Fruit fly (Drosophila melanogaster): ENCODE data around the gene PyK.

Gene PyK

DNA sequence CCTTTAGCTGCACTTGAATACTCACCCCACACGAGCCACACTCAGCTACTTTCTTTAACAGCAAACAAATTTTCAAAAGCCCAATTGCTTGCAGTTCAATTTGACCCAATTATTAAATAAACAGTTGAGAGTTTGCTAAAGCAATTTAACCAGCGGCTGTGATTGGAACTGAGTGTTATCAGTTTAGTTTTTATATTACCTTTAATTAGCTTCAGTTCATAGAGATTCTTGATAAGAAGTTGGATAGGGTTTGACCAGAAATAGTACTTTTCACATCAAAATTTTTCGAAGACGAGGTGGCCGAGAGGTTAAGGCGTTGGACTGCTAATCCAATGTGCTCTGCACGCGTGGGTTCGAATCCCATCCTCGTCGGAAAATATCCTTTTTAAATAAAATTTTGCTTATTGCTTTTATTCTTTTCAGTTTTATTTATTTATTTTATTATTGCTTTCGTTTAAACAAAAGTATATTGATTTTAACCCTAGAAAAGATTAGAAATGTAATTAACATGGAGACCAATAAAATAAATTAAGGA lies 29.0 kb downstream of the PyK start (continued):
- TF ChIP-seq CG9876 (GFP tag; optimal IDR thresholded peaks at IDR 0.05) (no peak), CG15269 (tag; optimal IDR thresholded peaks at IDR 0.05) (no peak), pho (GFP tag; optimal IDR thresholded peaks at IDR 0.05) (no peak), nerfin-1 (tag; optimal IDR thresholded peaks at IDR 0.05) (no peak), run (tag; optimal IDR thresholded peaks at IDR 0.05) (no peak), Sox100B (GFP tag; optimal IDR thresholded peaks at IDR 0.05) (no peak), mld (GFP tag; IDR thresholded peaks at IDR 0.05; ENCODE audit: partially characterized antibody) (0 out of 3 replicates have a peak, but pooled peaks have one; percentile 31), trh (GFP tag; optimal IDR thresholded peaks at IDR 0.05) (no peak), ac (GFP tag; optimal IDR thresholded peaks at IDR 0.05) (no peak), peb (GFP tag; IDR thresholded peaks at IDR 0.05) (no peak), shn (GFP tag; optimal IDR thresholded peaks at IDR 0.05) (no peak), Scr (GFP tag; IDR thresholded peaks at IDR 0.05; ENCODE audit: partially characterized antibody) (peak; percentile 7; the same call in 1 of the 2 replicates), p53 (GFP tag; optimal IDR thresholded peaks at IDR 0.05) (no peak), CG10267 (tag; optimal IDR thresholded peaks at IDR 0.05) (no peak), CG18764 (GFP tag; optimal IDR thresholded peaks at IDR 0.05) (no peak), Mes4 (GFP tag; optimal IDR thresholded peaks at IDR 0.05) (no peak), CG5953 (GFP tag; IDR thresholded peaks at IDR 0.05) (no peak), CG14014 (GFP tag; IDR thresholded peaks at IDR 0.05) (no peak), Ets97D (GFP tag; optimal IDR thresholded peaks at IDR 0.05) (no peak), Hmx (GFP tag; optimal IDR thresholded peaks at IDR 0.05) (no peak), CG12744 (GFP tag; optimal IDR thresholded peaks at IDR 0.05) (no peak), ken (GFP tag; IDR thresholded peaks at IDR 0.05) (no peak), CG6689 (GFP tag; IDR thresholded peaks at IDR 0.05) (no peak), grn (GFP tag; optimal IDR thresholded peaks at IDR 0.05) (peak; percentile 73), salm (tag; optimal IDR thresholded peaks at IDR 0.05) (no peak), hbn (GFP tag; IDR thresholded peaks at IDR 0.05; ENCODE audit: partially characterized antibody) (no peak), CG14050 (GFP tag; IDR thresholded peaks at IDR 0.05) (no peak), CG34422 (GFP tag; IDR thresholded peaks at IDR 0.05) (no peak), GATAe (GFP tag; conservative IDR thresholded peaks at IDR 0.05) (no peak), CG15601 (tag; optimal IDR thresholded peaks at IDR 0.05) (no peak), Opbp (GFP tag; IDR thresholded peaks at IDR 0.05; ENCODE audit: partially characterized antibody) (peak; percentile 55; the same call in 1 of the 3 replicates), CG14441 (GFP tag; IDR thresholded peaks at IDR 0.05) (no peak), Oaz (GFP tag; IDR thresholded peaks at IDR 0.05) (no peak), CG1024 (GFP tag; IDR thresholded peaks at IDR 0.05) (no peak), CG30431 (GFP tag; optimal IDR thresholded peaks at IDR 0.05) (no peak), CG4424 (GFP tag; optimal IDR thresholded peaks at IDR 0.05) (no peak), Mad (GFP tag; optimal IDR thresholded peaks at IDR 0.05) (no peak), dmrt11E (tag; optimal IDR thresholded peaks at IDR 0.05) (no peak), CG16813 (GFP tag; IDR thresholded peaks at IDR 0.05; ENCODE audit: partially characterized antibody) (peak; percentile 66), Nf-YA (GFP tag; IDR thresholded peaks at IDR 0.05) (no peak), scrt (GFP tag; optimal IDR thresholded peaks at IDR 0.05) (no peak), Camta (GFP tag; optimal IDR thresholded peaks at IDR 0.05) (no peak), bsh (GFP tag; optimal IDR thresholded peaks at IDR 0.05) (no peak), CG34376 (GFP tag; optimal IDR thresholded peaks at IDR 0.05) (no peak), CG13894 (tag; optimal IDR thresholded peaks at IDR 0.05) (no peak), CG6791 (GFP tag; IDR thresholded peaks at IDR 0.05; ENCODE audit: partially characterized antibody) (peak; percentile 74), CG15514 (GFP tag; optimal IDR thresholded peaks at IDR 0.05) (no peak), br (optimal IDR thresholded peaks at IDR 0.05) (no peak), cas (GFP tag; IDR thresholded peaks at IDR 0.05) (no peak), Doc3 (GFP tag; IDR thresholded peaks at IDR 0.05; ENCODE audit: partially characterized antibody) (no peak), CG14667 (GFP tag; IDR thresholded peaks at IDR 0.05) (no peak)

All from whole organism, embryonic.